Fruit fly (Drosophila melanogaster) whole organism, embryonic: ENCODE data around the gene cno.
A peak's percentile ranks its signal among the peaks of the same experiment; 100 is the strongest.

ENCODE experiments used
- Adf1 ChIP-seq: fragments of 200-800 bp; sonication (Bioruptor generic); IDR thresholded peaks from 2 replicates; pipeline ENCODE4 v1.3.6; 2022; ENCODE audit warnings: missing biosample characterization, missing genetic modification characterization
- Atf-2 ChIP-seq: fragments of 200-800 bp; sonication (Bioruptor generic); optimal IDR thresholded peaks from 2 replicates; lab custom pipeline; 2016; ENCODE audit warnings: missing biosample characterization, missing genetic modification characterization
- Bteb2 ChIP-seq: fragments of 200-800 bp; sonication (Bioruptor generic); optimal IDR thresholded peaks from 2 replicates; lab custom pipeline; 2016; ENCODE audit warnings: missing biosample characterization, missing genetic modification characterization
- CG10979 ChIP-seq: fragments of 200-800 bp; sonication (Bioruptor generic); optimal IDR thresholded peaks from 2 replicates; lab custom pipeline; 2018; ENCODE audit warnings: missing biosample characterization, mild to moderate bottlenecking, missing genetic modification characterization, moderate library complexity
- CG11085 ChIP-seq: fragments of 200-800 bp; sonication (Bioruptor generic); IDR thresholded peaks from 2 replicates; pipeline ENCODE4 v1.3.6; 2022; ENCODE audit warnings: missing biosample characterization, missing genetic modification characterization
- CG11456 ChIP-seq: fragments of 200-800 bp; sonication (Bioruptor generic); IDR thresholded peaks from 3 replicates; pipeline ENCODE4 v1.3.6; 2022; ENCODE audit warnings: missing biosample characterization, missing genetic modification characterization
- CG11696 ChIP-seq: fragments of 200-800 bp; sonication (Bioruptor generic); IDR thresholded peaks from 2 replicates; pipeline ENCODE4 v1.3.6; 2022; ENCODE audit warnings: missing biosample characterization, missing genetic modification characterization
- CG11723 ChIP-seq: fragments of 200-800 bp; sonication (Bioruptor generic); optimal IDR thresholded peaks from 2 replicates; lab custom pipeline; 2017; ENCODE audit warnings: missing biosample characterization, mild to moderate bottlenecking, missing genetic modification characterization
- CG1233 ChIP-seq: fragments of 200-800 bp; sonication (Bioruptor generic); optimal IDR thresholded peaks from 4 replicates; lab custom pipeline; 2018; ENCODE audit warnings: missing biosample characterization, mild to moderate bottlenecking, missing genetic modification characterization
- CG15479 ChIP-seq: fragments of 200-800 bp; sonication (Bioruptor generic); optimal IDR thresholded peaks from 3 replicates; lab custom pipeline; 2019; ENCODE audit warnings: missing biosample characterization, mild to moderate bottlenecking, missing genetic modification characterization, moderate library complexity
- CG16779 ChIP-seq: fragments of 200-800 bp; sonication (Bioruptor generic); IDR thresholded peaks from 2 replicates; pipeline ENCODE4 v1.3.6; 2022; ENCODE audit warnings: missing biosample characterization, missing genetic modification characterization
- CG18619 ChIP-seq: fragments of 200-800 bp; sonication (Bioruptor generic); optimal IDR thresholded peaks from 3 replicates; lab custom pipeline; 2017; ENCODE audit warnings: missing biosample characterization, mild to moderate bottlenecking, missing genetic modification characterization
- CG2116 ChIP-seq: fragments of 200-800 bp; sonication (Bioruptor generic); optimal IDR thresholded peaks from 3 replicates; lab custom pipeline; 2018; ENCODE audit warnings: missing biosample characterization, mild to moderate bottlenecking, missing genetic modification characterization
- CG2875 ChIP-seq: fragments of 200-800 bp; sonication (Bioruptor generic); optimal IDR thresholded peaks from 2 replicates; lab custom pipeline; 2017; ENCODE audit warnings: missing biosample characterization, mild to moderate bottlenecking, missing genetic modification characterization, missing genetic modification reagents
- CG30403 ChIP-seq: fragments of 200-800 bp; sonication (Bioruptor generic); optimal IDR thresholded peaks from 3 replicates; lab custom pipeline; 2016; ENCODE audit warnings: missing biosample characterization, missing genetic modification characterization
- CG33557 ChIP-seq: fragments of 200-800 bp; sonication (Bioruptor generic); optimal IDR thresholded peaks from 2 replicates; lab custom pipeline; 2019; ENCODE audit warnings: missing biosample characterization, mild to moderate bottlenecking, missing genetic modification characterization, moderate library complexity
- CG5180 ChIP-seq: fragments of 200-800 bp; sonication (Bioruptor generic); optimal IDR thresholded peaks from 3 replicates; lab custom pipeline; 2017; ENCODE audit warnings: missing biosample characterization, missing genetic modification characterization, mild to moderate bottlenecking, moderate library complexity, missing genetic modification reagents
- CG5245 ChIP-seq: fragments of 200-800 bp; sonication (Bioruptor generic); optimal IDR thresholded peaks from 3 replicates; lab custom pipeline; 2016; ENCODE audit warnings: missing biosample characterization, missing genetic modification characterization
- CG7357 ChIP-seq: fragments of 200-800 bp; sonication (Bioruptor generic); IDR thresholded peaks from 3 replicates; pipeline ENCODE4 v1.3.6; 2022; ENCODE audit warnings: missing biosample characterization, missing genetic modification characterization
- CG7786 ChIP-seq: fragments of 200-800 bp; sonication (Bioruptor generic); optimal IDR thresholded peaks from 2 replicates; lab custom pipeline; 2016; ENCODE audit warnings: missing biosample characterization, missing genetic modification characterization
- CG8290 ChIP-seq, 3 experiments: fragments of 200-800 bp; sonication (Bioruptor generic); optimal IDR thresholded peaks; 2 replicates each; lab custom pipeline; 2016 to 2019; ENCODE audit warnings: missing biosample characterization in 3 of 3, missing genetic modification characterization in 3 of 3, mild to moderate bottlenecking in 2 of 3, moderate library complexity in 1 of 3
- CG9817 ChIP-seq: fragments of 200-800 bp; sonication (Bioruptor generic); optimal IDR thresholded peaks from 2 replicates; lab custom pipeline; 2018; ENCODE audit warnings: missing biosample characterization, mild to moderate bottlenecking, missing genetic modification characterization, moderate library complexity
- CkIIα-i1 ChIP-seq: fragments of 200-800 bp; sonication (Bioruptor generic); IDR thresholded peaks from 2 replicates; pipeline ENCODE4 v1.3.6; 2022; ENCODE audit warnings: missing biosample characterization, missing genetic modification characterization
- Deaf1 ChIP-seq: fragments of 200-800 bp; optimal IDR thresholded peaks from 3 replicates; lab custom pipeline; 2019; ENCODE audit warnings: missing biosample characterization, mild to moderate bottlenecking, missing genetic modification characterization, moderate library complexity
- Doc2 ChIP-seq: fragments of 200-800 bp; sonication (Bioruptor generic); IDR thresholded peaks from 2 replicates; pipeline ENCODE4 v1.3.6; 2022; ENCODE audit warnings: missing biosample characterization, missing genetic modification characterization
- GATAe ChIP-seq: fragments of 200-800 bp; sonication (Bioruptor generic); conservative IDR thresholded peaks from 2 replicates; pipeline ENCODE4 v1.3.6; 2022; ENCODE audit warnings: missing biosample characterization, missing genetic modification characterization
- HLH3B ChIP-seq: fragments of 200-800 bp; sonication (Bioruptor generic); IDR thresholded peaks from 2 replicates; pipeline ENCODE4 v1.3.6; 2022; ENCODE audit warnings: missing biosample characterization, missing genetic modification characterization
- Lim3 ChIP-seq: fragments of 200-800 bp; sonication (Bioruptor generic); IDR thresholded peaks from 2 replicates; pipeline ENCODE4 v1.3.6; 2022; ENCODE audit warnings: missing biosample characterization, missing genetic modification characterization
- Sin3A ChIP-seq: fragments of >200 bp; optimal IDR thresholded peaks from 2 replicates; lab custom pipeline; 2018
- Spps ChIP-seq: fragments of 200-800 bp; sonication (Bioruptor generic); optimal IDR thresholded peaks from 2 replicates; lab custom pipeline; 2018; ENCODE audit warnings: missing biosample characterization, mild to moderate bottlenecking, missing genetic modification characterization
- Stat92E ChIP-seq, 3 experiments: fragments of >200 bp in 2 of 3; fragments of 200-800 bp in 1 of 3; sonication (Bioruptor generic) in 1 of 3; optimal IDR thresholded peaks; 2 replicates each; lab custom pipeline; 2017 to 2019; ENCODE audit warnings: missing biosample characterization in 3 of 3, missing genetic modification characterization in 3 of 3, mild to moderate bottlenecking in 1 of 3, moderate library complexity in 1 of 3
- cad ChIP-seq: fragments of >200 bp; optimal IDR thresholded peaks from 2 replicates; lab custom pipeline; 2017; ENCODE audit warnings: missing biosample characterization, missing genetic modification characterization
- cato ChIP-seq: fragments of 200-800 bp; sonication (Bioruptor generic); optimal IDR thresholded peaks from 2 replicates; lab custom pipeline; 2016; ENCODE audit warnings: missing biosample characterization, missing genetic modification characterization, borderline replicate concordance
- crp ChIP-seq, 2 experiments: fragments of 200-800 bp; sonication (Bioruptor generic); optimal IDR thresholded peaks; 2 replicates in 1 of 2; 3 replicates in 1 of 2; lab custom pipeline; 2017; ENCODE audit warnings: missing biosample characterization in 2 of 2, missing genetic modification characterization in 2 of 2, mild to moderate bottlenecking in 1 of 2, moderate library complexity in 1 of 2
- disco-r ChIP-seq: fragments of 200-800 bp; sonication (Bioruptor generic); optimal IDR thresholded peaks from 2 replicates; lab custom pipeline; 2016; ENCODE audit warnings: missing biosample characterization, missing genetic modification characterization
- fu2 ChIP-seq: fragments of 200-800 bp; sonication (Bioruptor generic); optimal IDR thresholded peaks from 2 replicates; lab custom pipeline; 2016; ENCODE audit warnings: missing biosample characterization, missing genetic modification characterization
- luna ChIP-seq: fragments of 200-800 bp; sonication (Bioruptor generic); optimal IDR thresholded peaks from 2 replicates; lab custom pipeline; 2016; ENCODE audit warnings: missing biosample characterization, missing genetic modification characterization
- p53 ChIP-seq: fragments of 200-800 bp; sonication (Bioruptor generic); optimal IDR thresholded peaks from 2 replicates; lab custom pipeline; 2016; ENCODE audit warnings: missing biosample characterization, missing genetic modification characterization
- pan ChIP-seq, 4 experiments: fragments of >200 bp in 3 of 4; fragments of 200-800 bp in 1 of 4; sonication (Bioruptor generic) in 1 of 4; optimal IDR thresholded peaks in 3 of 4; IDR thresholded peaks in 1 of 4; 2 replicates each; pipeline versions ENCODE4 v1.3.6 to Lab custom; 2017 to 2022; ENCODE audit warnings: missing biosample characterization in 2 of 4, missing genetic modification characterization in 2 of 4, mixed read lengths in 1 of 4
- phol ChIP-seq: fragments of 200-800 bp; sonication (Bioruptor generic); optimal IDR thresholded peaks from 3 replicates; lab custom pipeline; 2018; ENCODE audit warnings: missing biosample characterization, mild to moderate bottlenecking, missing genetic modification characterization, moderate library complexity
- ro ChIP-seq: fragments of 200-800 bp; sonication (Bioruptor generic); IDR thresholded peaks from 2 replicates; pipeline ENCODE4 v1.3.6; 2022; ENCODE audit warnings: missing biosample characterization, missing genetic modification characterization
- run ChIP-seq: fragments of 200-800 bp; sonication (Bioruptor generic); optimal IDR thresholded peaks from 3 replicates; lab custom pipeline; 2018; ENCODE audit warnings: missing biosample characterization, mild to moderate bottlenecking, missing genetic modification characterization
- seq ChIP-seq: fragments of 200-800 bp; sonication (Bioruptor generic); IDR thresholded peaks from 2 replicates; pipeline ENCODE4 v1.3.6; 2022; ENCODE audit warnings: missing biosample characterization, missing genetic modification characterization
- sna ChIP-seq: fragments of 200-800 bp; sonication (Bioruptor generic); IDR thresholded peaks from 2 replicates; pipeline ENCODE4 v1.3.6; 2022; ENCODE audit warnings: missing biosample characterization, missing genetic modification characterization; ENCODE audit not compliant: partially characterized antibody
- so ChIP-seq: fragments of 200-800 bp; sonication (Bioruptor generic); IDR thresholded peaks from 3 replicates; pipeline ENCODE4 v1.3.6; 2022; ENCODE audit warnings: missing biosample characterization, missing genetic modification characterization
- ssp ChIP-seq: fragments of 200-800 bp; sonication (Bioruptor generic); IDR thresholded peaks from 2 replicates; pipeline ENCODE4 v1.3.6; 2022; ENCODE audit warnings: missing biosample characterization, missing genetic modification characterization
- tgo ChIP-seq: fragments of 200-800 bp; sonication (Bioruptor generic); IDR thresholded peaks from 3 replicates; pipeline ENCODE4 v1.3.6; 2022; ENCODE audit warnings: missing biosample characterization, missing genetic modification characterization
- tio ChIP-seq: fragments of 200-800 bp; sonication (Bioruptor generic); optimal IDR thresholded peaks from 2 replicates; lab custom pipeline; 2017; ENCODE audit warnings: missing biosample characterization, missing genetic modification characterization, inconsistent platforms
- twi ChIP-seq: fragments of 200-800 bp; optimal IDR thresholded peaks from 2 replicates; lab custom pipeline; 2019; ENCODE audit warnings: missing biosample characterization, mild to moderate bottlenecking, missing genetic modification characterization, moderate library complexity
- usp ChIP-seq: fragments of >200 bp; optimal IDR thresholded peaks from 2 replicates; lab custom pipeline; 2017; ENCODE audit warnings: missing biosample characterization, missing genetic modification characterization

cno gene

dm6 chr3R:5126884-5127283, 90.4 kb downstream of the cno start (continued):
- TF ChIP-seq luna (GFP tag; lab: Kevin White, UChicago) (peak; percentile 48), CG11456 (GFP tag; lab: Robert Waterston, UW) (peak; percentile 89), seq (GFP tag; lab: Robert Waterston, UW) (no peak), cad (no peak), CG30403 (GFP tag; lab: Kevin White, UChicago) (peak; percentile 67), cato (GFP tag; lab: Kevin White, UChicago) (peak; percentile 30), Bteb2 (peak; percentile 27), so (no peak), disco-r (no peak), Doc2 (GFP tag; lab: Robert Waterston, UW) (no peak), CG10979 (tag; lab: Kevin White, UChicago) (peak; percentile 65), Spps (tag; lab: Kevin White, UChicago) (peak; percentile 34), CG7357 (GFP tag; lab: Robert Waterston, UW) (no peak), tgo (GFP tag; lab: Robert Waterston, UW) (peak; percentile 42; the same call in 1 of the 3 replicates), GATAe (GFP tag; lab: Robert Waterston, UW) (no peak), CG7786 (GFP tag; lab: Kevin White, UChicago) (peak; percentile 52), CG1233 (GFP tag; lab: Kevin White, UChicago) (peak; percentile 17), Deaf1 (tag; lab: Kevin White, UChicago) (peak; percentile 33), tio (no peak), run (tag; lab: Kevin White, UChicago) (no peak), CG11696 (GFP tag; lab: Robert Waterston, UW) (no peak), CG2875 (GFP tag; lab: Kevin White, UChicago) (peak; percentile 53), Adf1 (GFP tag; lab: Robert Waterston, UW) (peak; percentile 36; the same call in 1 of the 2 replicates), CG2116 (GFP tag; lab: Kevin White, UChicago) (no peak), Atf-2 (GFP tag; lab: Kevin White, UChicago) (peak; percentile 52), phol (tag; lab: Kevin White, UChicago) (peak; percentile 62), CG5180 (GFP tag; lab: Kevin White, UChicago) (no peak), HLH3B (GFP tag; lab: Robert Waterston, UW) (peak; percentile 27; the same call in 1 of the 2 replicates), usp (no peak), Stat92E (GFP tag; optimal IDR thresholded peaks at IDR 0.05; lab: Kevin White, UChicago) (peak in 1 of 3 experiments; percentile 78), CG16779 (GFP tag; lab: Robert Waterston, UW) (no peak), fu2 (peak; percentile 25), CG5245 (GFP tag; lab: Kevin White, UChicago) (peak; percentile 58), sna (no peak), CG11085 (GFP tag; lab: Robert Waterston, UW) (peak; percentile 70), Lim3 (GFP tag; lab: Robert Waterston, UW) (no peak), p53 (GFP tag; lab: Kevin White, UChicago) (peak; percentile 67), pan (optimal IDR thresholded peaks at IDR 0.05; lab: Kevin White, UChicago) (no peak), pan (GFP tag; optimal IDR thresholded peaks at IDR 0.05 in 1 of 2, IDR thresholded peaks at IDR 0.05 in 1 of 2) (peak in 1 of 2 experiments; percentile 42), Sin3A (lab: Kevin White, UChicago) (no peak), CG33557 (no peak), ro (no peak), twi (peak; percentile 52), CG11723 (GFP tag; lab: Kevin White, UChicago) (no peak), CG8290 (GFP tag; optimal IDR thresholded peaks at IDR 0.05; lab: Kevin White, UChicago) (peak; percentile 85), CG8290 (tag; optimal IDR thresholded peaks at IDR 0.05; lab: Kevin White, UChicago) (peak in 1 of 2 experiments; percentile 94), CG9817 (tag; lab: Kevin White, UChicago) (peak; percentile 84), CG18619 (no peak), CkIIα-i1 (no peak), crp (GFP tag; optimal IDR thresholded peaks at IDR 0.05; lab: Kevin White, UChicago) (no peak), CG15479 (GFP tag; lab: Kevin White, UChicago) (no peak), ssp (GFP tag; lab: Robert Waterston, UW) (peak; percentile 58)
